Fruit fly (Drosophila melanogaster): ENCODE measurements around the gene CG8031.

dm6 chr3R:12995522-12995921 lies 15.6 kb downstream of the CG8031 start, which contains the start of gene CG7488:
- TF ChIP-seq tj (GFP tag; optimal IDR thresholded peaks at IDR 0.05), result no peak
- TF ChIP-seq cnc (optimal IDR thresholded peaks at IDR 0.05), result no peak
- TF ChIP-seq kay (GFP tag; ENCODE audit: borderline replicate concordance), result no peak
- TF ChIP-seq Crg-1 (GFP tag; optimal IDR thresholded peaks at IDR 0.05), result no peak
- no peak for TF ChIP-seq Hr96 (GFP tag; optimal IDR thresholded peaks at IDR 0.05)
